Worm (Caenorhabditis elegans): ENCODE results near the gene R08E3.1.

The R08E3.1 gene

ce11 chrX:4788958-4789357 lies 33.5 kb upstream of the R08E3.1 start:
- TF ChIP-seq che-1 (tag; optimal IDR thresholded peaks at IDR 0.05), result peak; percentile 50
- peak; percentile 38 for TF ChIP-seq ahr-1 (tag; optimal IDR thresholded peaks at IDR 0.05)
- TF ChIP-seq hlh-30 (tag; optimal IDR thresholded peaks at IDR 0.05; ENCODE audit: insufficient read depth), result no peak
- TF ChIP-seq sox-2 (GFP tag; IDR thresholded peaks at IDR 0.05), result peak; percentile 3; the same call in 1 of the 2 replicates
- no peak for TF ChIP-seq lin-11 (tag; optimal IDR thresholded peaks at IDR 0.05)
- no peak for TF ChIP-seq fkh-10 (GFP tag; optimal IDR thresholded peaks at IDR 0.05)
- peak; percentile 69 for TF ChIP-seq ceh-6 (GFP tag; optimal IDR thresholded peaks at IDR 0.05)
- TF ChIP-seq unc-3 (GFP tag; conservative IDR thresholded peaks at IDR 0.05), result peak; percentile 47; the same call in 1 of the 2 replicates
- no peak for TF ChIP-seq unc-3 (tag; optimal IDR thresholded peaks at IDR 0.05)
- TF ChIP-seq sdc-2 (tag; optimal IDR thresholded peaks at IDR 0.05), result peak; percentile 31
- no peak for TF ChIP-seq sox-4 (tag; optimal IDR thresholded peaks at IDR 0.05)
- TF ChIP-seq K02D7.2 (tag; optimal IDR thresholded peaks at IDR 0.05), result no peak
- TF ChIP-seq ceh-34 (tag; optimal IDR thresholded peaks at IDR 0.05), result no peak
- TF ChIP-seq ceh-22 (tag; optimal IDR thresholded peaks at IDR 0.05), result no peak
- TF ChIP-seq pros-1 (tag; optimal IDR thresholded peaks at IDR 0.05), result no peak
- TF ChIP-seq unc-86 (tag; optimal IDR thresholded peaks at IDR 0.05), result no peak
- no peak for TF ChIP-seq elt-4 (tag; optimal IDR thresholded peaks at IDR 0.05)
- no peak for TF ChIP-seq eyg-1 (tag; optimal IDR thresholded peaks at IDR 0.05)
- no peak for TF ChIP-seq fkh-6 (tag; optimal IDR thresholded peaks at IDR 0.05)
- TF ChIP-seq gmeb-2 (tag; optimal IDR thresholded peaks at IDR 0.05), result no peak
- TF ChIP-seq syd-9 (tag; optimal IDR thresholded peaks at IDR 0.05), result no peak
- no peak for TF ChIP-seq pqm-1 (tag; optimal IDR thresholded peaks at IDR 0.05)
- peak; percentile 54 for TF ChIP-seq tbx-2 (tag; optimal IDR thresholded peaks at IDR 0.05)
- no peak for TF ChIP-seq pax-1 (tag; optimal IDR thresholded peaks at IDR 0.05)
- TF ChIP-seq F13H6.1 (tag; optimal IDR thresholded peaks at IDR 0.05), result no peak
- TF ChIP-seq ceh-48 (tag; optimal IDR thresholded peaks at IDR 0.05), result no peak
- TF ChIP-seq unc-42 (tag; optimal IDR thresholded peaks at IDR 0.05), result no peak
- no peak for TF ChIP-seq ceh-31 (tag; optimal IDR thresholded peaks at IDR 0.05)
- TF ChIP-seq ama-1 (optimal IDR thresholded peaks at IDR 0.05), result no peak
- TF ChIP-seq ets-4 (tag; optimal IDR thresholded peaks at IDR 0.05), result no peak
- no peak for TF ChIP-seq C08G9.2 (tag; optimal IDR thresholded peaks at IDR 0.05)
- TF ChIP-seq hlh-13 (GFP tag; optimal IDR thresholded peaks at IDR 0.05), result no peak
- no peak for TF ChIP-seq ceh-30 (tag; optimal IDR thresholded peaks at IDR 0.05)
- no peak for TF ChIP-seq ttx-3 (tag; optimal IDR thresholded peaks at IDR 0.05)
- TF ChIP-seq pag-3 (tag; optimal IDR thresholded peaks at IDR 0.05; ENCODE audit: borderline replicate concordance), result no peak
- peak; percentile 52 for TF ChIP-seq dve-1 (tag; optimal IDR thresholded peaks at IDR 0.05)
- TF ChIP-seq dmd-4 (tag; optimal IDR thresholded peaks at IDR 0.05; ENCODE audit: borderline replicate concordance), result no peak
- no peak for TF ChIP-seq hlh-8 (tag; optimal IDR thresholded peaks at IDR 0.05)
- TF ChIP-seq pha-4 (tag; optimal IDR thresholded peaks at IDR 0.05), result no peak
- TF ChIP-seq Y22D7AL.16 (tag; optimal IDR thresholded peaks at IDR 0.05), result no peak
- no peak for TF ChIP-seq ztf-16 (tag; optimal IDR thresholded peaks at IDR 0.05)
- no peak for TF ChIP-seq pha-2 (tag; optimal IDR thresholded peaks at IDR 0.05)
- TF ChIP-seq ceh-14 (tag; optimal IDR thresholded peaks at IDR 0.05), result no peak
- no peak for TF ChIP-seq zip-5 (tag; optimal IDR thresholded peaks at IDR 0.05)
- TF ChIP-seq elt-2 (tag; optimal IDR thresholded peaks at IDR 0.05), result peak; percentile 60
- no peak for TF ChIP-seq nfya-1 (tag; optimal IDR thresholded peaks at IDR 0.05)
- TF ChIP-seq unc-55 (GFP tag; optimal IDR thresholded peaks at IDR 0.05), result no peak
- TF ChIP-seq odd-2 (tag; optimal IDR thresholded peaks at IDR 0.05), result peak; percentile 31
- no peak for TF ChIP-seq ceh-24 (tag; optimal IDR thresholded peaks at IDR 0.05)
- TF ChIP-seq ceh-2 (tag; optimal IDR thresholded peaks at IDR 0.05), result no peak
- no peak for TF ChIP-seq lim-6 (tag; optimal IDR thresholded peaks at IDR 0.05)
- peak; percentile 19 for TF ChIP-seq ceh-18 (tag; optimal IDR thresholded peaks at IDR 0.05)
- TF ChIP-seq K09A11.1 (tag; optimal IDR thresholded peaks at IDR 0.05; ENCODE audit: insufficient read depth), result peak; percentile 60
- no peak for TF ChIP-seq T23F11.4 (GFP tag; optimal IDR thresholded peaks at IDR 0.05)
